Worm (Caenorhabditis elegans) whole organism, L2 larva: ENCODE results near the gene Y81G3A.4.

Experiments used
- C34F6.9 ChIP-seq: fragments of 150-350 bp; optimal IDR thresholded peaks from 2 replicates; lab custom pipeline; 2014; ENCODE audit warnings: missing biosample characterization, missing genetic modification characterization
- F13H6.1 ChIP-seq: sonication (generic microtip); optimal IDR thresholded peaks from 2 replicates; lab custom pipeline; 2016; ENCODE audit warnings: missing genetic modification characterization, missing compliant biosample characterization
- R02D3.7 ChIP-seq: fragments of 150-350 bp; optimal IDR thresholded peaks from 2 replicates; lab custom pipeline; 2014; ENCODE audit warnings: missing biosample characterization, missing genetic modification characterization
- Y55F3AM.14 ChIP-seq: fragments of 200-800 bp; sonication (Bioruptor generic); optimal IDR thresholded peaks from 2 replicates; lab custom pipeline; 2018; ENCODE audit warnings: mild to moderate bottlenecking, missing genetic modification characterization, missing compliant biosample characterization
- ZK546.5 ChIP-seq: sonication (generic microtip); optimal IDR thresholded peaks from 2 replicates; lab custom pipeline; 2017; ENCODE audit warnings: missing biosample characterization, missing genetic modification characterization
- alr-1 ChIP-seq: fragments of 150-350 bp; optimal IDR thresholded peaks from 2 replicates; lab custom pipeline; 2014; ENCODE audit warnings: missing biosample characterization, missing genetic modification characterization
- aly-2 ChIP-seq: fragments of 150-350 bp; optimal IDR thresholded peaks from 2 replicates; lab custom pipeline; 2014; ENCODE audit warnings: missing biosample characterization, missing genetic modification characterization
- ama-1 ChIP-seq: fragments of 150-350 bp; optimal IDR thresholded peaks from 2 replicates; lab custom pipeline; 2018; ENCODE audit warnings: inconsistent platforms
- blmp-1 ChIP-seq: sonication (generic microtip); optimal IDR thresholded peaks from 2 replicates; lab custom pipeline; 2017; ENCODE audit warnings: missing genetic modification characterization, mild to moderate bottlenecking, missing compliant biosample characterization, antibody characterized with exemption, moderate library complexity; ENCODE audit not compliant: insufficient read depth
- ceh-16 ChIP-seq: fragments of 150-350 bp; optimal IDR thresholded peaks from 2 replicates; lab custom pipeline; 2014; ENCODE audit warnings: missing biosample characterization, missing genetic modification characterization
- ceh-82 ChIP-seq: fragments of 150-350 bp; optimal IDR thresholded peaks from 2 replicates; lab custom pipeline; 2014; ENCODE audit warnings: missing biosample characterization, missing genetic modification characterization
- crh-2 ChIP-seq: sonication (generic microtip); optimal IDR thresholded peaks from 2 replicates; lab custom pipeline; 2017; ENCODE audit warnings: missing biosample characterization, missing genetic modification characterization
- dmd-4 ChIP-seq: sonication (generic microtip); optimal IDR thresholded peaks from 2 replicates; lab custom pipeline; 2017; ENCODE audit warnings: missing biosample characterization, missing genetic modification characterization
- egl-27 ChIP-seq: sonication (generic microtip); optimal IDR thresholded peaks from 3 replicates; lab custom pipeline; 2017; ENCODE audit warnings: missing biosample characterization, missing genetic modification reagents, missing genetic modification characterization
- elt-1 ChIP-seq: fragments of 150-350 bp; optimal IDR thresholded peaks from 2 replicates; lab custom pipeline; 2014; ENCODE audit warnings: missing biosample characterization, missing genetic modification characterization
- elt-3 ChIP-seq: sonication (generic microtip); optimal IDR thresholded peaks from 2 replicates; lab custom pipeline; 2017; ENCODE audit warnings: missing biosample characterization, missing genetic modification characterization
- fos-1 ChIP-seq: fragments of 150-350 bp; optimal IDR thresholded peaks from 2 replicates; lab custom pipeline; 2014; ENCODE audit warnings: missing biosample characterization, missing genetic modification characterization
- gmeb-1 ChIP-seq: fragments of 150-350 bp; optimal IDR thresholded peaks from 2 replicates; lab custom pipeline; 2014; ENCODE audit warnings: missing biosample characterization, missing genetic modification characterization
- lin-11 ChIP-seq: fragments of 150-350 bp; sonication (generic microtip); optimal IDR thresholded peaks from 2 replicates; lab custom pipeline; 2014; ENCODE audit warnings: missing biosample characterization, missing genetic modification characterization, inconsistent platforms, mixed read lengths
- lin-13 ChIP-seq: fragments of 150-350 bp; optimal IDR thresholded peaks from 2 replicates; lab custom pipeline; 2014; ENCODE audit warnings: missing biosample characterization, missing genetic modification reagents, missing genetic modification characterization
- lin-39 ChIP-seq: fragments of 150-350 bp; optimal IDR thresholded peaks from 2 replicates; lab custom pipeline; 2014; ENCODE audit warnings: missing biosample characterization, missing genetic modification reagents, missing genetic modification characterization
- lsy-2 ChIP-seq, 2 experiments: fragments of 150-350 bp in 1 of 2; sonication (generic microtip) in 1 of 2; optimal IDR thresholded peaks; 2 replicates each; lab custom pipeline; 2014 to 2017; ENCODE audit warnings: missing biosample characterization in 2 of 2, missing genetic modification characterization in 2 of 2
- mab-5 ChIP-seq: fragments of 150-350 bp; optimal IDR thresholded peaks from 2 replicates; lab custom pipeline; 2014; ENCODE audit warnings: missing biosample characterization, missing genetic modification characterization
- mbf-1 ChIP-seq: sonication (generic microtip); optimal IDR thresholded peaks from 2 replicates; lab custom pipeline; 2017; ENCODE audit warnings: missing biosample characterization, missing genetic modification characterization
- mdl-1 ChIP-seq, 2 experiments: fragments of 150-350 bp in 1 of 2; sonication (generic microtip) in 1 of 2; optimal IDR thresholded peaks; 2 replicates each; lab custom pipeline; 2017; ENCODE audit warnings: missing biosample characterization in 2 of 2, missing genetic modification characterization in 2 of 2
- nhr-10 ChIP-seq: sonication (generic microtip); optimal IDR thresholded peaks from 2 replicates; lab custom pipeline; 2017; ENCODE audit warnings: missing biosample characterization, missing genetic modification characterization
- nhr-11 ChIP-seq: fragments of 150-350 bp; optimal IDR thresholded peaks from 2 replicates; lab custom pipeline; 2014; ENCODE audit warnings: missing biosample characterization, missing genetic modification characterization
- nhr-12 ChIP-seq: fragments of 150-350 bp; optimal IDR thresholded peaks from 2 replicates; lab custom pipeline; 2014; ENCODE audit warnings: missing biosample characterization, missing genetic modification characterization
- nhr-129 ChIP-seq: fragments of 150-350 bp; optimal IDR thresholded peaks from 2 replicates; lab custom pipeline; 2014; ENCODE audit warnings: missing biosample characterization, missing genetic modification characterization
- nhr-21 ChIP-seq: fragments of 150-350 bp; optimal IDR thresholded peaks from 2 replicates; lab custom pipeline; 2014; ENCODE audit warnings: missing biosample characterization, missing genetic modification characterization
- nhr-23 ChIP-seq: fragments of 150-350 bp; optimal IDR thresholded peaks from 2 replicates; lab custom pipeline; 2014; ENCODE audit warnings: missing biosample characterization, missing genetic modification reagents, missing genetic modification characterization
- nhr-237 ChIP-seq: fragments of 150-350 bp; optimal IDR thresholded peaks from 2 replicates; lab custom pipeline; 2014; ENCODE audit warnings: missing biosample characterization, missing genetic modification characterization
- nhr-25 ChIP-seq: fragments of 150-350 bp; sonication (generic microtip); optimal IDR thresholded peaks from 3 replicates; lab custom pipeline; 2014; ENCODE audit warnings: missing biosample characterization, missing genetic modification characterization
- nhr-6 ChIP-seq: fragments of 150-350 bp; optimal IDR thresholded peaks from 2 replicates; lab custom pipeline; 2014; ENCODE audit warnings: missing biosample characterization, missing genetic modification characterization
- nhr-77 ChIP-seq: fragments of 150-350 bp; optimal IDR thresholded peaks from 2 replicates; lab custom pipeline; 2014; ENCODE audit warnings: missing biosample characterization, missing genetic modification characterization
- peb-1 ChIP-seq: fragments of 150-350 bp; optimal IDR thresholded peaks from 2 replicates; lab custom pipeline; 2014; ENCODE audit warnings: missing biosample characterization, missing genetic modification characterization
- sem-4 ChIP-seq: fragments of 150-350 bp; optimal IDR thresholded peaks from 2 replicates; lab custom pipeline; 2014; ENCODE audit warnings: missing biosample characterization, missing genetic modification reagents, missing genetic modification characterization
- skn-1 ChIP-seq: sonication (generic microtip); optimal IDR thresholded peaks from 2 replicates; lab custom pipeline; 2017; ENCODE audit warnings: missing biosample characterization, missing genetic modification characterization
- sma-3 ChIP-seq: sonication (generic microtip); optimal IDR thresholded peaks from 2 replicates; lab custom pipeline; 2016; ENCODE audit warnings: missing genetic modification reagents, missing genetic modification characterization, missing compliant biosample characterization
- sma-9 ChIP-seq, 2 experiments: fragments of 150-350 bp in 1 of 2; sonication (generic microtip) in 1 of 2; optimal IDR thresholded peaks; 2 replicates each; lab custom pipeline; 2014 to 2016; ENCODE audit warnings: missing genetic modification characterization in 2 of 2, mild to moderate bottlenecking in 1 of 2, missing biosample characterization in 1 of 2, missing compliant biosample characterization in 1 of 2, missing genetic modification reagents in 1 of 2, moderate library complexity in 1 of 2
- snpc-4 ChIP-seq: fragments of 150-350 bp; optimal IDR thresholded peaks from 2 replicates; lab custom pipeline; 2014; ENCODE audit warnings: missing biosample characterization, missing genetic modification characterization
- unc-39 ChIP-seq: fragments of 150-350 bp; optimal IDR thresholded peaks from 2 replicates; lab custom pipeline; 2014; ENCODE audit warnings: missing biosample characterization, missing genetic modification characterization
- unc-55 ChIP-seq: fragments of 150-350 bp; sonication (generic microtip); optimal IDR thresholded peaks from 3 replicates; lab custom pipeline; 2014; ENCODE audit warnings: missing biosample characterization, missing genetic modification reagents, missing genetic modification characterization
- unc-62 ChIP-seq: fragments of 150-350 bp; optimal IDR thresholded peaks from 2 replicates; lab custom pipeline; 2014; ENCODE audit warnings: missing biosample characterization, missing genetic modification reagents, missing genetic modification characterization
- zag-1 ChIP-seq: fragments of 150-350 bp; optimal IDR thresholded peaks from 2 replicates; lab custom pipeline; 2014; ENCODE audit warnings: missing biosample characterization, missing genetic modification characterization
- ztf-1 ChIP-seq: fragments of 200-800 bp; sonication (Bioruptor generic); conservative IDR thresholded peaks from 2 replicates; pipeline ENCODE4 v1.3.6; 2022; ENCODE audit warnings: missing genetic modification characterization, missing compliant biosample characterization
- ztf-11 ChIP-seq: sonication (generic microtip); optimal IDR thresholded peaks from 2 replicates; lab custom pipeline; 2017; ENCODE audit warnings: missing biosample characterization, missing genetic modification characterization
- ztf-4 ChIP-seq: fragments of 150-350 bp; optimal IDR thresholded peaks from 2 replicates; lab custom pipeline; 2014; ENCODE audit warnings: missing biosample characterization, missing genetic modification characterization

The Y81G3A.4 gene

DNA sequence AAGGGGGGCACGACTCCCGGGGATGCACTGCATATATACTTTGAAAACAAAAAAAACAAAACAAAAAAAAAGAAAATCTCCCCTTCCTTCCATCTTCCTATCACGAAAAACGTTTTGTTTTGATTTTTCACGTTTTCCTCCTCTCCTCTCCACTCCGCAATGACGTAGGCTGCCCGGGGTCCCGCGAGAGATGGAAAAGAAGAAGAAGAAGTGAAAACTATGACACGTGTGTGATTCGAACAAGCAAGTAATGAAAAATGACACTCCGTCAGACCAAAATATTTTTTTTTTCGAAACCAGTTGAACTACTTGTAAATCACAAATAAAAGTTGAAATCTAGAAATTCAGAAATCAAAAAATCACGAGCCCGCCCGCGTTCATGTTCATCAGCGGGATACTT lies 26.0 kb upstream of the Y81G3A.4 start:
- no peak for TF ChIP-seq nhr-12 (tag; lab: Kevin White, UChicago)
- TF ChIP-seq R02D3.7 (tag; lab: Kevin White, UChicago): no peak
- TF ChIP-seq fos-1 (tag; lab: Kevin White, UChicago): no peak
- TF ChIP-seq peb-1 (tag; lab: Kevin White, UChicago): no peak
- no peak for TF ChIP-seq alr-1 (tag; lab: Kevin White, UChicago)
- no peak for TF ChIP-seq nhr-237 (tag; lab: Kevin White, UChicago)
- TF ChIP-seq crh-2 (tag; lab: Kevin White, UChicago): peak; percentile 23
- TF ChIP-seq Y55F3AM.14: peak; percentile 12
- peak; percentile 10 for TF ChIP-seq F13H6.1
- TF ChIP-seq nhr-25 (tag; lab: Kevin White, UChicago): no peak
- no peak for TF ChIP-seq ceh-82 (tag; lab: Kevin White, UChicago)
- no peak for TF ChIP-seq lin-39 (tag; lab: Kevin White, UChicago)
- TF ChIP-seq zag-1 (tag; lab: Kevin White, UChicago): no peak
- TF ChIP-seq nhr-11 (tag; lab: Kevin White, UChicago): no peak
- TF ChIP-seq mbf-1: no peak
- peak; percentile 5 for TF ChIP-seq C34F6.9 (tag; lab: Kevin White, UChicago)
- TF ChIP-seq ztf-11: no peak
- TF ChIP-seq unc-55 (GFP tag; lab: Kevin White, UChicago): no peak
- TF ChIP-seq skn-1 (tag; lab: Kevin White, UChicago): no peak
- no peak for TF ChIP-seq elt-3
- TF ChIP-seq gmeb-1: no peak
- TF ChIP-seq lsy-2 (tag; optimal IDR thresholded peaks at IDR 0.05; lab: Kevin White, UChicago): peak in 1 of 2 experiments; percentile 37
- no peak for TF ChIP-seq dmd-4 (tag; lab: Kevin White, UChicago)
- no peak for TF ChIP-seq blmp-1 (tag; lab: Kevin White, UChicago)
- no peak for TF ChIP-seq lin-11
- peak; percentile 33 for TF ChIP-seq nhr-129 (tag; lab: Kevin White, UChicago)
- no peak for TF ChIP-seq unc-39 (tag; lab: Kevin White, UChicago)
- no peak for TF ChIP-seq egl-27 (tag; lab: Kevin White, UChicago)
- no peak for TF ChIP-seq sma-3 (GFP tag; lab: Kevin White, UChicago)
- peak in 1 of 2 experiments; percentile 67 for TF ChIP-seq mdl-1 (tag; optimal IDR thresholded peaks at IDR 0.05; lab: Kevin White, UChicago)
- no peak for TF ChIP-seq nhr-77 (tag; lab: Kevin White, UChicago)
- TF ChIP-seq nhr-21 (tag; lab: Kevin White, UChicago): no peak
- no peak for TF ChIP-seq ztf-1 (GFP tag; lab: Robert Waterston, UW)
- TF ChIP-seq ZK546.5: no peak
- no peak for TF ChIP-seq ztf-4 (tag; lab: Kevin White, UChicago)
- no peak for TF ChIP-seq nhr-10 (tag; lab: Kevin White, UChicago)
- TF ChIP-seq sma-9 (GFP tag; optimal IDR thresholded peaks at IDR 0.05; lab: Kevin White, UChicago): peak; percentile 23
- TF ChIP-seq sma-9 (tag; optimal IDR thresholded peaks at IDR 0.05; lab: Kevin White, UChicago): no peak
- TF ChIP-seq ceh-16 (tag; lab: Kevin White, UChicago): no peak
- no peak for TF ChIP-seq snpc-4 (tag; lab: Kevin White, UChicago)
- TF ChIP-seq unc-62: no peak
- no peak for TF ChIP-seq lin-13 (GFP tag; lab: Kevin White, UChicago)
- no peak for TF ChIP-seq elt-1 (tag; lab: Kevin White, UChicago)
- TF ChIP-seq nhr-6 (tag; lab: Kevin White, UChicago): no peak
- no peak for TF ChIP-seq aly-2 (tag; lab: Kevin White, UChicago)
- no peak for TF ChIP-seq ama-1 (lab: Kevin White, UChicago)
- no peak for TF ChIP-seq sem-4 (tag; lab: Kevin White, UChicago)
- no peak for TF ChIP-seq nhr-23 (tag; lab: Kevin White, UChicago)
- TF ChIP-seq mab-5 (tag; lab: Kevin White, UChicago): peak; percentile 35
